Fruit fly (Drosophila melanogaster) whole organism, prepupa: ENCODE measurements around the gene sle.

ENCODE experiments used
- CG11294 ChIP-seq: fragments of 200-800 bp; sonication (Bioruptor generic); IDR thresholded peaks from 2 replicates; pipeline ENCODE4 v1.3.6; 2022; ENCODE audit warnings: missing biosample characterization, missing genetic modification characterization
- CG15336 ChIP-seq: fragments of 200-800 bp; sonication (Bioruptor generic); IDR thresholded peaks from 2 replicates; pipeline ENCODE4 v1.3.6; 2022; ENCODE audit warnings: missing biosample characterization, missing genetic modification characterization
- CG16779 ChIP-seq: fragments of 200-800 bp; sonication (Bioruptor generic); optimal IDR thresholded peaks from 3 replicates; lab custom pipeline; 2017; ENCODE audit warnings: missing biosample characterization, mild to moderate bottlenecking, missing genetic modification characterization
- CG3032 ChIP-seq: fragments of 200-800 bp; optimal IDR thresholded peaks from 2 replicates; lab custom pipeline; 2019; ENCODE audit warnings: missing biosample characterization, mild to moderate bottlenecking, missing genetic modification characterization, moderate library complexity
- CG31627 ChIP-seq: fragments of 200-800 bp; sonication (Bioruptor generic); optimal IDR thresholded peaks from 3 replicates; lab custom pipeline; 2016; ENCODE audit warnings: missing biosample characterization, missing genetic modification characterization
- CG34406 ChIP-seq: fragments of 200-800 bp; sonication (Bioruptor generic); optimal IDR thresholded peaks from 3 replicates; lab custom pipeline; 2016; ENCODE audit warnings: missing biosample characterization, missing genetic modification characterization
- CG6163 ChIP-seq: fragments of 200-800 bp; sonication (Bioruptor generic); IDR thresholded peaks from 3 replicates; pipeline ENCODE4 v1.3.6; 2022; ENCODE audit warnings: missing biosample characterization, missing genetic modification characterization
- CG6276 ChIP-seq: fragments of 200-800 bp; sonication (Bioruptor generic); optimal IDR thresholded peaks from 2 replicates; lab custom pipeline; 2017; ENCODE audit warnings: missing biosample characterization, mild to moderate bottlenecking, missing genetic modification characterization
- CG6792 ChIP-seq: fragments of 200-800 bp; sonication (Bioruptor generic); optimal IDR thresholded peaks from 3 replicates; lab custom pipeline; 2016; ENCODE audit warnings: missing biosample characterization, missing genetic modification characterization
- CG6808 ChIP-seq: fragments of 200-800 bp; sonication (Bioruptor generic); optimal IDR thresholded peaks from 3 replicates; lab custom pipeline; 2017; ENCODE audit warnings: missing biosample characterization, missing genetic modification characterization, mild to moderate bottlenecking, moderate library complexity, missing genetic modification reagents
- CG6854 ChIP-seq: fragments of 200-800 bp; sonication (Bioruptor generic); optimal IDR thresholded peaks from 2 replicates; lab custom pipeline; 2017; ENCODE audit warnings: missing biosample characterization, mild to moderate bottlenecking, missing genetic modification characterization
- CG7368 ChIP-seq: fragments of 200-800 bp; sonication (Bioruptor generic); optimal IDR thresholded peaks from 3 replicates; lab custom pipeline; 2016; ENCODE audit warnings: missing biosample characterization, missing genetic modification characterization
- CG8119 ChIP-seq: fragments of 200-800 bp; sonication (Bioruptor generic); IDR thresholded peaks from 3 replicates; pipeline ENCODE4 v1.3.6; 2022; ENCODE audit warnings: missing biosample characterization, missing genetic modification characterization
- CG8319 ChIP-seq: fragments of 200-800 bp; sonication (Bioruptor generic); optimal IDR thresholded peaks from 3 replicates; lab custom pipeline; 2016; ENCODE audit warnings: missing biosample characterization, missing genetic modification characterization
- CG8632 ChIP-seq: fragments of 200-800 bp; sonication (Bioruptor generic); optimal IDR thresholded peaks from 3 replicates; lab custom pipeline; 2016; ENCODE audit warnings: missing biosample characterization, missing genetic modification characterization
- CG9139 ChIP-seq: fragments of 200-800 bp; sonication (Bioruptor generic); optimal IDR thresholded peaks from 3 replicates; lab custom pipeline; 2017; ENCODE audit warnings: missing biosample characterization, mild to moderate bottlenecking, missing genetic modification characterization
- Eip93F ChIP-seq: fragments of 200-800 bp; sonication (Bioruptor generic); optimal IDR thresholded peaks from 2 replicates; lab custom pipeline; 2016; ENCODE audit warnings: missing biosample characterization, mild to moderate bottlenecking, missing genetic modification characterization
- Ets96B ChIP-seq: fragments of 200-800 bp; optimal IDR thresholded peaks from 2 replicates; lab custom pipeline; 2019; ENCODE audit warnings: missing biosample characterization, mild to moderate bottlenecking, missing genetic modification characterization, moderate library complexity
- Gug ChIP-seq: fragments of 200-800 bp; sonication (Bioruptor generic); IDR thresholded peaks from 2 replicates; pipeline ENCODE4 v1.3.6; 2022; ENCODE audit warnings: missing biosample characterization, missing genetic modification characterization
- Hr38 ChIP-seq: sonication (Bioruptor generic); optimal IDR thresholded peaks from 2 replicates; lab custom pipeline; 2016; ENCODE audit warnings: missing biosample characterization, missing genetic modification characterization
- Hr4 ChIP-seq: fragments of 200-800 bp; sonication (Bioruptor generic); optimal IDR thresholded peaks from 3 replicates; lab custom pipeline; 2016; ENCODE audit warnings: missing biosample characterization, missing genetic modification characterization
- Lpt ChIP-seq: fragments of 200-800 bp; sonication (Bioruptor generic); optimal IDR thresholded peaks from 3 replicates; lab custom pipeline; 2016; ENCODE audit warnings: missing biosample characterization, missing genetic modification characterization
- Met ChIP-seq: fragments of 200-800 bp; sonication (Bioruptor generic); optimal IDR thresholded peaks from 3 replicates; lab custom pipeline; 2016; ENCODE audit warnings: missing biosample characterization, missing genetic modification characterization
- OdsH ChIP-seq: fragments of 200-800 bp; sonication (Bioruptor generic); optimal IDR thresholded peaks from 3 replicates; lab custom pipeline; 2016; ENCODE audit warnings: missing biosample characterization, missing genetic modification characterization
- Sox102F ChIP-seq: fragments of 200-800 bp; sonication (Bioruptor generic); optimal IDR thresholded peaks from 2 replicates; lab custom pipeline; 2016; ENCODE audit warnings: missing biosample characterization, mild to moderate bottlenecking, missing genetic modification characterization
- Sox15 ChIP-seq: fragments of 200-800 bp; sonication (Bioruptor generic); optimal IDR thresholded peaks from 3 replicates; lab custom pipeline; 2016; ENCODE audit warnings: missing biosample characterization, missing genetic modification characterization
- achi ChIP-seq: fragments of 200-800 bp; sonication (Bioruptor generic); optimal IDR thresholded peaks from 3 replicates; lab custom pipeline; 2016; ENCODE audit warnings: missing biosample characterization, missing genetic modification characterization
- acj6 ChIP-seq: fragments of 200-800 bp; sonication (Bioruptor generic); optimal IDR thresholded peaks from 3 replicates; lab custom pipeline; 2016; ENCODE audit warnings: missing biosample characterization, missing genetic modification characterization
- cyc ChIP-seq: fragments of 200-800 bp; sonication (Bioruptor generic); optimal IDR thresholded peaks from 3 replicates; lab custom pipeline; 2016; ENCODE audit warnings: missing biosample characterization, missing genetic modification characterization
- dac ChIP-seq: fragments of 200-800 bp; sonication (Bioruptor generic); optimal IDR thresholded peaks from 2 replicates; lab custom pipeline; 2017; ENCODE audit warnings: missing biosample characterization, mild to moderate bottlenecking, missing genetic modification characterization
- eg ChIP-seq: fragments of 200-800 bp; sonication (Bioruptor generic); IDR thresholded peaks from 3 replicates; pipeline ENCODE4 v1.3.6; 2022; ENCODE audit warnings: missing biosample characterization, missing genetic modification characterization
- fd59A ChIP-seq: fragments of 200-800 bp; sonication (Bioruptor generic); optimal IDR thresholded peaks from 2 replicates; lab custom pipeline; 2017; ENCODE audit warnings: missing biosample characterization, mild to moderate bottlenecking, missing genetic modification characterization, missing genetic modification reagents
- fd85E ChIP-seq: fragments of 200-800 bp; sonication (Bioruptor generic); optimal IDR thresholded peaks from 3 replicates; lab custom pipeline; 2016; ENCODE audit warnings: missing biosample characterization, missing genetic modification characterization
- fkh ChIP-seq: fragments of 200-800 bp; sonication (Bioruptor generic); optimal IDR thresholded peaks from 3 replicates; lab custom pipeline; 2017; ENCODE audit warnings: missing biosample characterization, mild to moderate bottlenecking, missing genetic modification characterization, moderate library complexity
- lz ChIP-seq: fragments of 200-800 bp; sonication (Bioruptor generic); optimal IDR thresholded peaks from 3 replicates; lab custom pipeline; 2016; ENCODE audit warnings: missing biosample characterization, missing genetic modification characterization
- net ChIP-seq: fragments of 200-800 bp; sonication (Bioruptor generic); optimal IDR thresholded peaks from 3 replicates; lab custom pipeline; 2016; ENCODE audit warnings: missing biosample characterization, missing genetic modification characterization
- pdm3 ChIP-seq: fragments of 200-800 bp; sonication (Bioruptor generic); optimal IDR thresholded peaks from 3 replicates; lab custom pipeline; 2016; ENCODE audit warnings: missing biosample characterization, missing genetic modification characterization
- ss ChIP-seq, 2 experiments: fragments of 200-800 bp; sonication (Bioruptor generic); optimal IDR thresholded peaks; 2 replicates in 1 of 2; 3 replicates in 1 of 2; lab custom pipeline; 2017 to 2018; ENCODE audit warnings: mild to moderate bottlenecking in 2 of 2, missing biosample characterization in 2 of 2, missing genetic modification characterization in 2 of 2, moderate library complexity in 1 of 2
- svp ChIP-seq: fragments of 200-800 bp; sonication (Bioruptor generic); peaks from one replicate; lab custom pipeline; 2016; ENCODE audit warnings: missing biosample characterization, missing genetic modification characterization
- topi ChIP-seq: fragments of 200-800 bp; sonication (Bioruptor generic); optimal IDR thresholded peaks from 3 replicates; lab custom pipeline; 2016; ENCODE audit warnings: missing biosample characterization, missing genetic modification characterization
- vri ChIP-seq: fragments of 200-800 bp; sonication (Bioruptor generic); optimal IDR thresholded peaks from 3 replicates; lab custom pipeline; 2016; ENCODE audit warnings: missing biosample characterization, mild to moderate bottlenecking, missing genetic modification characterization

The sle gene

DNA sequence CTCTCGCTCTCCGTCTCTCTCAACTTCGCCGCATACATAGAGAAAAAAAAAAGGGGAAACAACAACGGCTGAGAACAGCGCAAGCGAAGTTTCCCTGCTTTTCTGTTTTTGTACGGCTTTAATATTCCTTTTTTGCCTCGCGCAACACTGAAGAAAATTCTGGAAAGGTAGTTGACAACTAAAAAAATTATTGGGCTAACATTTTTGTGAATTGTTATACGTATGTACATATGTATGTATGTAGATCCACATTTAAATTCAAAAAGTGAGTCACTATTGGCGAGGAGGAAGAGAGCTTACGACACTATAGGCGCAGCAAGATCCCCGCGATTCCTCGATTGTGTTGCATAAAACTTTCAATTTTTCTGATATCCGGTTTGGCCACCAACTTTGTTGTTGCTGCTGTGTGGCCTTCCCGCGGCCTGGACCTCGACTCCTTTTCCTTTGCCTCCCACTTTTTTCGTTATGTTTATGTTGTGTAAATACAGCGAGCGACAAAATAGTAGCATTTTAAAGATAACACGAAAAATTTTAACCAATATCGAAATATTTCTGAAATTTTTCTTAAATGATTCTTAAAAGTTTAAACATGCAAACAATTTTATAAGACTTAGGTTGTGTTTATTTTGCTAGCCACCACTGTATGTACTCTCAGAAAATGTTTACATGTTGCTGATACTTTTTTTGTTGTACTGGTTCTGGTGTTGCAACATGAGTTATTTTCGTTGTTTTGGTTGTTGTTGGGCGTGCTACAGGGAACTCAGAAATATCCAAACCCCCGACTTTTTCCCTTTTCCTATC is 23.8 kb downstream of the sle start (continued):
- TF ChIP-seq CG31627 (GFP tag; lab: Kevin White, UChicago) = peak; percentile 92
- peak; percentile 41 for TF ChIP-seq dac
- peak; percentile 92 for TF ChIP-seq acj6
- no peak for TF ChIP-seq eg (GFP tag; lab: Robert Waterston, UW)
- TF ChIP-seq lz = peak; percentile 94
- TF ChIP-seq Ets96B = peak; percentile 89
- TF ChIP-seq Sox15 = peak; percentile 73
- no peak for TF ChIP-seq Eip93F (GFP tag; lab: Kevin White, UChicago)
- no peak for TF ChIP-seq CG11294 (GFP tag; lab: Robert Waterston, UW)
- TF ChIP-seq CG8119 = no peak
- TF ChIP-seq achi (GFP tag; lab: Kevin White, UChicago) = peak; percentile 93
- peak; percentile 65 for TF ChIP-seq fkh (GFP tag; lab: Kevin White, UChicago)
- TF ChIP-seq CG15336 (GFP tag; lab: Robert Waterston, UW) = no peak
- TF ChIP-seq CG6792 (GFP tag; lab: Kevin White, UChicago) = peak; percentile 93
- peak; percentile 92 for TF ChIP-seq net (GFP tag; lab: Kevin White, UChicago)
- TF ChIP-seq OdsH (GFP tag; lab: Kevin White, UChicago) = peak; percentile 87
- peak; percentile 96 for TF ChIP-seq Met
- no peak for TF ChIP-seq CG6163 (GFP tag; lab: Robert Waterston, UW)
- TF ChIP-seq CG6276 (GFP tag; lab: Kevin White, UChicago) = peak; percentile 92
- TF ChIP-seq topi (GFP tag; lab: Kevin White, UChicago) = peak; percentile 94
- TF ChIP-seq Gug = no peak
- TF ChIP-seq CG8632 (GFP tag; lab: Kevin White, UChicago) = peak; percentile 90
- peak; percentile 92 for TF ChIP-seq CG34406 (GFP tag; lab: Kevin White, UChicago)
- TF ChIP-seq CG9139 = peak; percentile 81
- TF ChIP-seq CG6808 (GFP tag; lab: Kevin White, UChicago) = peak; percentile 92
- peak; percentile 90 for TF ChIP-seq CG6854
- TF ChIP-seq Hr4 = peak; percentile 93
- TF ChIP-seq Sox102F = peak; percentile 93
- peak; percentile 93 for TF ChIP-seq CG7368 (GFP tag; lab: Kevin White, UChicago)
- TF ChIP-seq cyc (GFP tag; lab: Kevin White, UChicago) = peak; percentile 92
- TF ChIP-seq Lpt (GFP tag; lab: Kevin White, UChicago) = peak; percentile 87
- TF ChIP-seq ss (GFP tag; optimal IDR thresholded peaks at IDR 0.05; lab: Kevin White, UChicago) = peak; percentile 87 to 95
- peak; percentile 51 for TF ChIP-seq Hr38 (GFP tag; lab: Kevin White, UChicago)
- TF ChIP-seq fd85E (GFP tag; lab: Kevin White, UChicago) = peak; percentile 83
- peak; percentile 92 for TF ChIP-seq pdm3
- peak; percentile 81 for TF ChIP-seq CG8319 (GFP tag; lab: Kevin White, UChicago)

dm6 chr3R:10357364-10357676 is 24.4 kb downstream of the sle start:
- no peak for TF ChIP-seq CG31627 (GFP tag; lab: Kevin White, UChicago)
- TF ChIP-seq ss (GFP tag; optimal IDR thresholded peaks at IDR 0.05; lab: Kevin White, UChicago) = no peak
- no peak for TF ChIP-seq CG8119
- no peak for TF ChIP-seq CG8319 (GFP tag; lab: Kevin White, UChicago)
- TF ChIP-seq svp (GFP tag; lab: Kevin White, UChicago) = no peak
- TF ChIP-seq vri (GFP tag; lab: Kevin White, UChicago) = no peak
- no peak for TF ChIP-seq Gug
- TF ChIP-seq Lpt (GFP tag; lab: Kevin White, UChicago) = no peak
- no peak for TF ChIP-seq Sox15
- TF ChIP-seq fd59A = no peak
- TF ChIP-seq CG3032 (tag; lab: Kevin White, UChicago) = no peak
- no peak for TF ChIP-seq CG16779 (tag; lab: Kevin White, UChicago)
